Worm (Caenorhabditis elegans) whole organism, L4 larva: ENCODE results near the gene F57F5.3.

ENCODE experiments used
- ZK546.5 ChIP-seq, 2 experiments: sonication (generic microtip); optimal IDR thresholded peaks; 2 replicates each; lab custom pipeline; 2017; ENCODE audit warnings: missing biosample characterization in 2 of 2, missing genetic modification characterization in 2 of 2
- ama-1 ChIP-seq: fragments of 150-350 bp; optimal IDR thresholded peaks from 2 replicates; lab custom pipeline; 2014; ENCODE audit warnings: inconsistent platforms, mixed read lengths
- ctbp-1 ChIP-seq: fragments of 200-800 bp; sonication (Bioruptor generic); IDR thresholded peaks from 2 replicates; pipeline ENCODE4 v1.3.6; 2022; ENCODE audit warnings: missing genetic modification reagents, missing genetic modification characterization, missing compliant biosample characterization
- daf-19 ChIP-seq: fragments of 200-800 bp; sonication (Bioruptor generic); conservative IDR thresholded peaks from 2 replicates; pipeline ENCODE4 v1.3.6; 2022; ENCODE audit warnings: missing genetic modification characterization, missing compliant biosample characterization
- dmd-9 ChIP-seq: fragments of 200-800 bp; sonication (Bioruptor generic); IDR thresholded peaks from 2 replicates; pipeline ENCODE4 v1.3.6; 2022; ENCODE audit warnings: missing genetic modification reagents, missing genetic modification characterization, missing compliant biosample characterization
- dve-1 ChIP-seq: sonication (generic microtip); optimal IDR thresholded peaks from 2 replicates; lab custom pipeline; 2017; ENCODE audit warnings: antibody characterized with exemption, mild to moderate bottlenecking, missing genetic modification characterization, missing compliant biosample characterization; ENCODE audit not compliant: insufficient read depth
- hlh-30 ChIP-seq: sonication (generic microtip); optimal IDR thresholded peaks from 2 replicates; lab custom pipeline; 2017; ENCODE audit warnings: antibody characterized with exemption, mild to moderate bottlenecking, missing genetic modification characterization, missing compliant biosample characterization; ENCODE audit not compliant: insufficient read depth
- nhr-28 ChIP-seq: fragments of 150-350 bp; optimal IDR thresholded peaks from 2 replicates; lab custom pipeline; 2014; ENCODE audit warnings: missing biosample characterization, missing genetic modification characterization
- nhr-6 ChIP-seq: fragments of 150-350 bp; optimal IDR thresholded peaks from 2 replicates; lab custom pipeline; 2014; ENCODE audit warnings: missing biosample characterization, missing genetic modification characterization
- skn-1 ChIP-seq: fragments of 150-350 bp; optimal IDR thresholded peaks from 2 replicates; lab custom pipeline; 2014; ENCODE audit warnings: missing biosample characterization, missing genetic modification characterization
- unc-39 ChIP-seq: sonication (generic microtip); optimal IDR thresholded peaks from 2 replicates; lab custom pipeline; 2017; ENCODE audit warnings: missing biosample characterization, missing genetic modification characterization
- ztf-7 ChIP-seq: fragments of 150-350 bp; optimal IDR thresholded peaks from 2 replicates; lab custom pipeline; 2014; ENCODE audit warnings: missing biosample characterization, missing genetic modification characterization

DNA sequence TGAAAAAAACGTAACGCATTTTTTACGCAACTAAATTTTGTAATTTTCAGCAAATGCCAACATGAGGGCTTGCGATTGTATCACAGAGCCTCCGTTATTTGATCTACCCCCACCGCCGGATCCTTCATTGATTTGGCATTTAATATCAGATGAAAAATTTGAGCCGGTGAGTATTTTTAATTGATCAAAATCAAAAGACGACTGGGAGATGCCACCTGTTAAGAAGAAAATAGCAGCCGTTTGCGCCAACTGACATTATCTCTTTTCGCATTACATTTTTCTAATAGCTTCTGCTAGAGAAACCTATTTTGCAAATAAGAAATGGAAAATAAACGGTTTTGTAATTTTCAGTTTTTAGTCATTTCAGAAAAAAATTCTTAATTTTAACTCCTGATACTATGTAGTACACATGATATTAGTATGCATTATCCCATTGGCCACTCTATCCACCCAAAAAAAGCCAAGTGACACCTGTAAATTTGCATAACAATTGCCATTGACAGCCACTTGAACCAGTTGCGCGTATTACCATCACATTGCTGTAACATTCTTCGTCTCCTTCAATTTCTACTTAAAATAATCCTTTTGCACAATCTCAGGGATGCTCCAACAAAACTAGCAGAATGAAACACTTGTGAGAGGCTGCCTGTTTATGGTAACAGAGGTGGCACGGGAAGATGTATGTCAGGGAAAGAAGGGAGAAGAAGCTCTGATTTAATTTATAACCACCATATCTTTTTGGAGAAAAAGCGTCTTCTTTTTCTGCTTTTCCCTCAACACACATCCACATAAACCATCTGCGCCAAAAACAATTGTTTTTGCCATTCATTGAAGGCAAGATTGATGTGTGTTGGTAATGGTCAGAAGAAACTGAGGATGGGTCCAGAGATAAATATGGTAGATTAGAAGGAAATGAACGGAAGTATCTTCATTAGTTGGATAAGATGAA, 47.8 kb downstream of the F57F5.3 start, which contains the start of gene F58H1.5:
- TF ChIP-seq ZK546.5 (tag; optimal IDR thresholded peaks at IDR 0.05; lab: Kevin White, UChicago), result no peak
- TF ChIP-seq nhr-6, result no peak
- TF ChIP-seq unc-39, result no peak
- no peak for TF ChIP-seq ztf-7 (tag; lab: Kevin White, UChicago)
- TF ChIP-seq skn-1 (tag; lab: Kevin White, UChicago), result no peak
- no peak for TF ChIP-seq daf-19 (GFP tag; lab: Robert Waterston, UW)
- no peak for TF ChIP-seq nhr-28
- no peak for TF ChIP-seq hlh-30 (tag; lab: Kevin White, UChicago)
- no peak for TF ChIP-seq dmd-9 (GFP tag; lab: Robert Waterston, UW)
- no peak for TF ChIP-seq ama-1 (lab: Kevin White, UChicago)
- TF ChIP-seq ctbp-1, result no peak
- TF ChIP-seq dve-1, result no peak
